Worm (Caenorhabditis elegans) whole organism, L1 larva: ENCODE measurements around the gene pig-1.

Experiments used
- C16A3.4 ChIP-seq: fragments of 150-350 bp; optimal IDR thresholded peaks from 2 replicates; lab custom pipeline; 2014; ENCODE audit warnings: missing biosample characterization, missing genetic modification characterization
- C34B4.2 ChIP-seq: sonication (generic microtip); optimal IDR thresholded peaks from 2 replicates; lab custom pipeline; 2017; ENCODE audit warnings: mild to moderate bottlenecking, missing genetic modification characterization, missing compliant biosample characterization
- dpl-1 ChIP-seq, 3 experiments: fragments of 150-350 bp in 2 of 3; sonication (generic microtip) in 1 of 3; optimal IDR thresholded peaks; 2 replicates each; lab custom pipeline; 2014 to 2017; ENCODE audit warnings: missing biosample characterization in 3 of 3, missing genetic modification characterization in 3 of 3, missing genetic modification reagents in 3 of 3
- efl-1 ChIP-seq, 4 experiments: fragments of 150-350 bp; optimal IDR thresholded peaks in 3 of 4; peaks in 1 of 4; 1 replicate in 1 of 4; 2 replicates in 3 of 4; lab custom pipeline; 2014; ENCODE audit warnings: missing biosample characterization in 2 of 4, missing genetic modification characterization in 2 of 4, missing genetic modification reagents in 2 of 4
- elt-2 ChIP-seq: sonication (generic microtip); optimal IDR thresholded peaks from 2 replicates; lab custom pipeline; 2016; ENCODE audit warnings: missing genetic modification characterization, mild to moderate bottlenecking, inconsistent platforms, missing compliant biosample characterization, missing genetic modification reagents
- ets-5 ChIP-seq: fragments of 200-800 bp; sonication (Bioruptor generic); IDR thresholded peaks from 2 replicates; pipeline ENCODE4 v1.3.6; 2022; ENCODE audit warnings: missing genetic modification characterization, missing compliant biosample characterization
- fkh-10 ChIP-seq: sonication (generic microtip); optimal IDR thresholded peaks from 2 replicates; lab custom pipeline; 2017; ENCODE audit warnings: missing biosample characterization, missing genetic modification reagents, missing genetic modification characterization
- fkh-8 ChIP-seq: sonication (generic microtip); optimal IDR thresholded peaks from 2 replicates; lab custom pipeline; 2016; ENCODE audit warnings: mild to moderate bottlenecking, missing genetic modification characterization, missing compliant biosample characterization
- grh-1 ChIP-seq: fragments of 200-800 bp; sonication (Bioruptor generic); IDR thresholded peaks from 2 replicates; pipeline ENCODE4 v1.3.6; 2022; ENCODE audit warnings: missing genetic modification reagents, missing genetic modification characterization, missing compliant biosample characterization
- irx-1 ChIP-seq: sonication (generic microtip); optimal IDR thresholded peaks from 2 replicates; lab custom pipeline; 2016; ENCODE audit warnings: missing genetic modification characterization, missing compliant biosample characterization
- isw-1 ChIP-seq: fragments of 200-800 bp; sonication (Bioruptor generic); IDR thresholded peaks from 2 replicates; pipeline ENCODE4 v1.3.6; 2022; ENCODE audit warnings: missing genetic modification characterization, missing compliant biosample characterization
- lin-14 ChIP-seq: fragments of 200-800 bp; sonication (Bioruptor generic); optimal IDR thresholded peaks from 2 replicates; lab custom pipeline; 2018; ENCODE audit warnings: mild to moderate bottlenecking, missing genetic modification characterization, moderate library complexity, missing compliant biosample characterization
- lsy-2 ChIP-seq, 2 experiments: fragments of 150-350 bp; optimal IDR thresholded peaks; 2 replicates each; lab custom pipeline; 2014; ENCODE audit warnings: missing biosample characterization in 2 of 2, missing genetic modification characterization in 2 of 2
- mdl-1 ChIP-seq, 2 experiments: fragments of 150-350 bp; optimal IDR thresholded peaks; 2 replicates each; lab custom pipeline; 2014 to 2017; ENCODE audit warnings: missing biosample characterization in 2 of 2, missing genetic modification characterization in 2 of 2, inconsistent platforms in 1 of 2
- mef-2 ChIP-seq: fragments of 150-350 bp; optimal IDR thresholded peaks from 2 replicates; lab custom pipeline; 2014; ENCODE audit warnings: missing biosample characterization, missing genetic modification characterization
- nhr-28 ChIP-seq: fragments of 150-350 bp; optimal IDR thresholded peaks from 2 replicates; lab custom pipeline; 2014; ENCODE audit warnings: missing biosample characterization, missing genetic modification characterization
- nhr-76 ChIP-seq: sonication (generic microtip); optimal IDR thresholded peaks from 2 replicates; lab custom pipeline; 2017; ENCODE audit warnings: missing biosample characterization, missing genetic modification characterization
- nhr-77 ChIP-seq: fragments of 150-350 bp; optimal IDR thresholded peaks from 2 replicates; lab custom pipeline; 2014; ENCODE audit warnings: missing biosample characterization, missing genetic modification characterization
- nhr-85 ChIP-seq: sonication (generic microtip); peaks from one replicate; lab custom pipeline; 2016; ENCODE audit warnings: missing genetic modification characterization, inconsistent platforms, missing compliant biosample characterization
- pax-3 ChIP-seq: fragments of 200-800 bp; sonication (Bioruptor generic); optimal IDR thresholded peaks from 2 replicates; lab custom pipeline; 2018; ENCODE audit warnings: mild to moderate bottlenecking, missing genetic modification characterization, moderate library complexity, missing compliant biosample characterization
- rnt-1 ChIP-seq: sonication (generic microtip); optimal IDR thresholded peaks from 2 replicates; lab custom pipeline; 2016; ENCODE audit warnings: mild to moderate bottlenecking, missing genetic modification characterization, moderate library complexity, missing compliant biosample characterization
- skn-1 ChIP-seq: fragments of 150-350 bp; optimal IDR thresholded peaks from 2 replicates; lab custom pipeline; 2014; ENCODE audit warnings: missing biosample characterization, missing genetic modification characterization
- snpc-4 ChIP-seq: fragments of 150-350 bp; optimal IDR thresholded peaks from 2 replicates; lab custom pipeline; 2014; ENCODE audit warnings: missing biosample characterization, missing genetic modification characterization
- snu-23 ChIP-seq: sonication (generic microtip); optimal IDR thresholded peaks from 2 replicates; lab custom pipeline; 2016; ENCODE audit warnings: missing genetic modification characterization, missing compliant biosample characterization
- sptf-1 ChIP-seq: fragments of 150-350 bp; optimal IDR thresholded peaks from 2 replicates; lab custom pipeline; 2014; ENCODE audit warnings: missing biosample characterization, missing genetic modification characterization
- sup-37 ChIP-seq: fragments of 200-800 bp; sonication (Bioruptor generic); optimal IDR thresholded peaks from 2 replicates; lab custom pipeline; 2018; ENCODE audit warnings: mild to moderate bottlenecking, missing genetic modification characterization, missing compliant biosample characterization
- swsn-7 ChIP-seq: sonication (generic microtip); optimal IDR thresholded peaks from 2 replicates; lab custom pipeline; 2016; ENCODE audit warnings: missing genetic modification characterization, missing compliant biosample characterization
- vab-15 ChIP-seq: sonication (generic microtip); optimal IDR thresholded peaks from 2 replicates; lab custom pipeline; 2017; ENCODE audit warnings: missing genotype, mild to moderate bottlenecking, missing genetic modification characterization, missing compliant biosample characterization

Gene pig-1

ce11 chrIV:545852-546251 lies 26.6 kb upstream of the pig-1 start:
- TF ChIP-seq nhr-85 (tag; lab: Kevin White, UChicago) (no peak), swsn-7 (tag; lab: Kevin White, UChicago) (no peak), mef-2 (tag; lab: Kevin White, UChicago) (no peak), elt-2 (tag; lab: Kevin White, UChicago) (no peak), nhr-77 (tag; lab: Kevin White, UChicago) (no peak), sptf-1 (tag; lab: Kevin White, UChicago) (no peak), nhr-76 (no peak), isw-1 (GFP tag; lab: Robert Waterston, UW) (no peak), C16A3.4 (tag; lab: Kevin White, UChicago) (no peak)

ce11 chrIV:531835-532234 lies 12.6 kb upstream of the pig-1 start, which contains the start of gene glt-7:
TSS of gene glt-7 (plus strand) at chrIV:532135.
- TF ChIP-seq efl-1 (optimal IDR thresholded peaks at IDR 0.05; lab: Kevin White, UChicago) (no peak), efl-1 (GFP tag; optimal IDR thresholded peaks at IDR 0.05 in 1 of 2; lab: Kevin White, UChicago) (peak in 1 of 2 experiments; percentile 64), snpc-4 (tag; lab: Kevin White, UChicago) (no peak)

- TF ChIP-seq fkh-10 (GFP tag; lab: Kevin White, UChicago) (no peak), dpl-1 (GFP tag; optimal IDR thresholded peaks at IDR 0.05; lab: Kevin White, UChicago) (no peak), grh-1 (GFP tag; lab: Robert Waterston, UW) (no peak), nhr-28 (tag; lab: Kevin White, UChicago) (no peak), snu-23 (no peak), vab-15 (tag; lab: Kevin White, UChicago) (no peak), ets-5 (GFP tag; lab: Robert Waterston, UW) (no peak), sup-37 (GFP tag; lab: Kevin White, UChicago) (no peak), C34B4.2 (no peak), isw-1 (GFP tag; lab: Robert Waterston, UW) (no peak), lin-14 (no peak), fkh-8 (tag; lab: Kevin White, UChicago) (no peak), swsn-7 (tag; lab: Kevin White, UChicago) (no peak)
Measured at ce11 chrIV:524352-524751, 5.1 kb upstream of the pig-1 start, which contains the start of gene W03G1.2. TSS of gene W03G1.2 (plus strand) at chrIV:524652.

- TF ChIP-seq pax-3 (tag; lab: Kevin White, UChicago) = no peak
- no peak for TF ChIP-seq mdl-1 (tag; optimal IDR thresholded peaks at IDR 0.05; lab: Kevin White, UChicago)
- TF ChIP-seq elt-2 (tag; lab: Kevin White, UChicago) = peak; percentile 20
- TF ChIP-seq efl-1 (optimal IDR thresholded peaks at IDR 0.05; lab: Kevin White, UChicago) = no peak
- TF ChIP-seq efl-1 (GFP tag; optimal IDR thresholded peaks at IDR 0.05 in 1 of 2; lab: Kevin White, UChicago) = peak in 1 of 2 experiments; percentile 80
- TF ChIP-seq, all 84 proteins: peak for 2
Measured at ce11 chrIV:523595-523994, 4.3 kb upstream of the pig-1 start, which contains the start of gene asm-3. TSS of gene asm-3 (minus strand) at chrIV:523809.

- TF ChIP-seq vab-15 (tag; lab: Kevin White, UChicago) (no peak), mdl-1 (tag; optimal IDR thresholded peaks at IDR 0.05; lab: Kevin White, UChicago) (no peak), lsy-2 (tag; optimal IDR thresholded peaks at IDR 0.05; lab: Kevin White, UChicago) (no peak), irx-1 (tag; lab: Kevin White, UChicago) (no peak), nhr-85 (tag; lab: Kevin White, UChicago) (no peak), rnt-1 (tag; lab: Kevin White, UChicago) (no peak)
Measured at ce11 chrIV:522566-522965, 3.3 kb upstream of the pig-1 start.

ce11 chrIV:506384-506783 lies 12.9 kb downstream of the pig-1 start, which contains the start of gene W03G1.5:
TSS of gene W03G1.5 (minus strand) at chrIV:506484.
- TF ChIP-seq skn-1 (tag; lab: Kevin White, UChicago) (peak; percentile 4), efl-1 (optimal IDR thresholded peaks at IDR 0.05; lab: Kevin White, UChicago) (no peak), efl-1 (GFP tag; optimal IDR thresholded peaks at IDR 0.05 in 1 of 2; lab: Kevin White, UChicago) (peak in 1 of 2 experiments; percentile 25), mdl-1 (tag; optimal IDR thresholded peaks at IDR 0.05; lab: Kevin White, UChicago) (peak in 1 of 2 experiments; percentile 9), fkh-8 (tag; lab: Kevin White, UChicago) (peak; percentile 25), swsn-7 (tag; lab: Kevin White, UChicago) (no peak), snu-23 (no peak), dpl-1 (GFP tag; optimal IDR thresholded peaks at IDR 0.05; lab: Kevin White, UChicago) (peak in 1 of 3 experiments; percentile 13)
- TF ChIP-seq, all 84 proteins: peak for 5
